Fruit fly (Drosophila melanogaster): ENCODE measurements around the gene mrn.
A peak's percentile ranks its signal among the peaks of the same experiment; 100 is the strongest.

The mrn gene

DNA sequence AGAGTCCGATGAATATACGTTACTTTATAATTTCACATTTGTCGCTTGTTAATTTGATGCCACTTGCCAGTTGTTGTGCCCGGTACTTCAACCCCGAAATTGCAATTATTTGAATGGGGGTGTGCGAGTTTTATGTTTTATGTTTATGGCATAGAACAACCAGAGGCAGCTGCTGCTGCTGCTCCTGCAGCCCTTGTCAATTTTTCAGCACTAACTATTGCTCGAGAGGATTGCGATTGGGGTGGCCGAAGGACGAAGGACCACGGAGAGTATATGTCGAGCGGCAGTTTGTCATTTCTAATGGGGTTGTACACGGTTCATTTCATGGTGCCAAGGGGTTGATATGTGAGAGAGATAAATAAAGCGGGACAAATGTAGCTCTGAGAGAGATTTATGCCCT lies 43.8 kb upstream of the mrn start (continued):
- no peak for TF ChIP-seq nerfin-2 (GFP tag; IDR thresholded peaks at IDR 0.05; ENCODE audit: partially characterized antibody)
- no peak for TF ChIP-seq CG17361 (GFP tag; IDR thresholded peaks at IDR 0.05)
- TF ChIP-seq mirr (GFP tag; optimal IDR thresholded peaks at IDR 0.05), result no peak
- TF ChIP-seq ro (GFP tag; IDR thresholded peaks at IDR 0.05), result no peak
- TF ChIP-seq ewg (GFP tag; optimal IDR thresholded peaks at IDR 0.05), result no peak
- TF ChIP-seq chm (GFP tag; IDR thresholded peaks at IDR 0.05), result no peak
- TF ChIP-seq CG6654 (GFP tag; optimal IDR thresholded peaks at IDR 0.05), result no peak
- no peak for TF ChIP-seq tna (GFP tag; IDR thresholded peaks at IDR 0.05; ENCODE audit: partially characterized antibody)
- TF ChIP-seq CG4707 (GFP tag; optimal IDR thresholded peaks at IDR 0.05), result no peak
- no peak for TF ChIP-seq CG13296 (GFP tag; optimal IDR thresholded peaks at IDR 0.05)
- no peak for TF ChIP-seq CG8290 (GFP tag; optimal IDR thresholded peaks at IDR 0.05)
- no peak for TF ChIP-seq CG8290 (tag; optimal IDR thresholded peaks at IDR 0.05)
- no peak for TF ChIP-seq CG4328 (GFP tag; optimal IDR thresholded peaks at IDR 0.05)
- peak; percentile 50; the same call in 1 of the 3 replicates for TF ChIP-seq ase (GFP tag; IDR thresholded peaks at IDR 0.05)
- TF ChIP-seq Side (GFP tag; optimal IDR thresholded peaks at IDR 0.05), result no peak
- no peak for TF ChIP-seq CG11723 (GFP tag; optimal IDR thresholded peaks at IDR 0.05)
- no peak for TF ChIP-seq Hmx (GFP tag; optimal IDR thresholded peaks at IDR 0.05)
- no peak for TF ChIP-seq CG33557 (GFP tag; optimal IDR thresholded peaks at IDR 0.05)
- TF ChIP-seq CG10431 (GFP tag; optimal IDR thresholded peaks at IDR 0.05), result no peak
- no peak for TF ChIP-seq bowl (GFP tag; IDR thresholded peaks at IDR 0.05)
- TF ChIP-seq CG3726 (GFP tag; IDR thresholded peaks at IDR 0.05), result no peak
- peak; percentile 72 for TF ChIP-seq pros (GFP tag; optimal IDR thresholded peaks at IDR 0.05)
- no peak for TF ChIP-seq CG13624 (GFP tag; optimal IDR thresholded peaks at IDR 0.05)
- TF ChIP-seq prd (optimal IDR thresholded peaks at IDR 0.05), result no peak
- TF ChIP-seq prd (GFP tag; IDR thresholded peaks at IDR 0.05), result no peak
- no peak for TF ChIP-seq ind (GFP tag; optimal IDR thresholded peaks at IDR 0.05)
- TF ChIP-seq CG17359 (tag; optimal IDR thresholded peaks at IDR 0.05), result no peak
- TF ChIP-seq CG16863 (GFP tag; optimal IDR thresholded peaks at IDR 0.05), result no peak
- no peak for TF ChIP-seq CG10274 (GFP tag; optimal IDR thresholded peaks at IDR 0.05)
- TF ChIP-seq knrl (GFP tag; IDR thresholded peaks at IDR 0.05; ENCODE audit: partially characterized antibody), result no peak
- no peak for TF ChIP-seq CG5953 (GFP tag; IDR thresholded peaks at IDR 0.05)
- TF ChIP-seq NC2α (GFP tag; optimal IDR thresholded peaks at IDR 0.05), result no peak
- TF ChIP-seq zfh1 (GFP tag; IDR thresholded peaks at IDR 0.05), result 0 out of 3 replicates have a peak, but pooled peaks have one; percentile 12
- no peak for TF ChIP-seq CG9932 (GFP tag; IDR thresholded peaks at IDR 0.05)
- TF ChIP-seq CG14667 (GFP tag; IDR thresholded peaks at IDR 0.05), result no peak
- peak; percentile 33 for TF ChIP-seq nerfin-1 (tag; optimal IDR thresholded peaks at IDR 0.05)
- no peak for TF ChIP-seq sna (GFP tag; IDR thresholded peaks at IDR 0.05; ENCODE audit: partially characterized antibody)
- peak; percentile 74; the same call in 1 of the 2 replicates for TF ChIP-seq seq (GFP tag; IDR thresholded peaks at IDR 0.05)
- peak in 1 of 2 experiments; percentile 19 for TF ChIP-seq Trl (optimal IDR thresholded peaks at IDR 0.05)
- no peak for TF ChIP-seq Trl (GFP tag; optimal IDR thresholded peaks at IDR 0.05)
- TF ChIP-seq HLH4C (GFP tag; IDR thresholded peaks at IDR 0.05; ENCODE audit: partially characterized antibody), result no peak
- TF ChIP-seq CG4617 (GFP tag; optimal IDR thresholded peaks at IDR 0.05; ENCODE audit: borderline replicate concordance), result no peak
- TF ChIP-seq usp (GFP tag; optimal IDR thresholded peaks at IDR 0.05), result no peak
- TF ChIP-seq pum (GFP tag; optimal IDR thresholded peaks at IDR 0.05), result no peak
- no peak for TF ChIP-seq nom (GFP tag; optimal IDR thresholded peaks at IDR 0.05)
- TF ChIP-seq twi (tag; optimal IDR thresholded peaks at IDR 0.05), result no peak
- no peak for TF ChIP-seq CG8944 (GFP tag; optimal IDR thresholded peaks at IDR 0.05)
- no peak for TF ChIP-seq bigmax (GFP tag; optimal IDR thresholded peaks at IDR 0.05)
- no peak for TF ChIP-seq Chrac-16 (GFP tag; optimal IDR thresholded peaks at IDR 0.05)
- peak; percentile 18 for TF ChIP-seq kni (GFP tag; optimal IDR thresholded peaks at IDR 0.05)
- no peak for TF ChIP-seq slp2 (GFP tag; optimal IDR thresholded peaks at IDR 0.05)
- no peak for TF ChIP-seq CG32772 (GFP tag; IDR thresholded peaks at IDR 0.05)
- no peak for TF ChIP-seq ash1 (GFP tag; optimal IDR thresholded peaks at IDR 0.05)

All from whole organism, embryonic.